Fruit fly (Drosophila melanogaster) whole organism, adult: ENCODE results near the gene Dpm2.

ENCODE experiments used
- CG11617 ChIP-seq: fragments of 200-800 bp; sonication (Bioruptor generic); optimal IDR thresholded peaks from 2 replicates; lab custom pipeline; 2017; ENCODE audit warnings: mild to moderate bottlenecking, missing biosample characterization, missing genetic modification reagents, missing genetic modification characterization
- CG12768 ChIP-seq: fragments of 200-800 bp; sonication (Bioruptor generic); optimal IDR thresholded peaks from 2 replicates; lab custom pipeline; 2017; ENCODE audit warnings: missing biosample characterization, missing genetic modification characterization, mild to moderate bottlenecking, moderate library complexity, missing genetic modification reagents
- CG14711 ChIP-seq: fragments of 200-800 bp; sonication (Bioruptor generic); optimal IDR thresholded peaks from 2 replicates; lab custom pipeline; 2018; ENCODE audit warnings: missing biosample characterization, mild to moderate bottlenecking, missing genetic modification characterization, moderate library complexity
- CG1620 ChIP-seq: fragments of 200-800 bp; sonication (Bioruptor generic); optimal IDR thresholded peaks from 2 replicates; lab custom pipeline; 2016; ENCODE audit warnings: missing biosample characterization, missing genetic modification characterization
- CG33017 ChIP-seq: fragments of 200-800 bp; sonication (Bioruptor generic); optimal IDR thresholded peaks from 2 replicates; lab custom pipeline; 2018; ENCODE audit warnings: missing biosample characterization, mild to moderate bottlenecking, missing genetic modification characterization, moderate library complexity
- CG5204 ChIP-seq: fragments of 200-800 bp; sonication (Bioruptor generic); optimal IDR thresholded peaks from 2 replicates; lab custom pipeline; 2016; ENCODE audit warnings: missing biosample characterization, missing genetic modification characterization
- CG7045 ChIP-seq: fragments of 200-800 bp; sonication (Bioruptor generic); optimal IDR thresholded peaks from 2 replicates; lab custom pipeline; 2017; ENCODE audit warnings: missing biosample characterization, mild to moderate bottlenecking, missing genetic modification characterization
- CG7101 ChIP-seq: fragments of 200-800 bp; sonication (Bioruptor generic); optimal IDR thresholded peaks from 2 replicates; lab custom pipeline; 2018; ENCODE audit warnings: missing biosample characterization, mild to moderate bottlenecking, missing genetic modification characterization, moderate library complexity
- Clk ChIP-seq: fragments of 200-800 bp; sonication (Bioruptor generic); optimal IDR thresholded peaks from 2 replicates; lab custom pipeline; 2017; ENCODE audit warnings: missing biosample characterization, missing genetic modification characterization
- Hr96 ChIP-seq: fragments of 200-800 bp; sonication (Bioruptor generic); optimal IDR thresholded peaks from 2 replicates; lab custom pipeline; 2016; ENCODE audit warnings: missing biosample characterization, missing genetic modification characterization
- Mnt ChIP-seq: fragments of 200-800 bp; sonication (Bioruptor generic); optimal IDR thresholded peaks from 2 replicates; lab custom pipeline; 2016; ENCODE audit warnings: missing biosample characterization, mild to moderate bottlenecking, missing genetic modification characterization
- bab1 ChIP-seq: fragments of 200-800 bp; sonication (Bioruptor generic); optimal IDR thresholded peaks from 3 replicates; lab custom pipeline; 2019; ENCODE audit warnings: missing biosample characterization, mild to moderate bottlenecking, missing genetic modification characterization, moderate library complexity
- cic ChIP-seq: fragments of 200-800 bp; sonication (Bioruptor generic); optimal IDR thresholded peaks from 2 replicates; lab custom pipeline; 2017; ENCODE audit warnings: missing biosample characterization, mild to moderate bottlenecking, missing genetic modification characterization, moderate library complexity
- cnc ChIP-seq, 2 experiments: fragments of >200 bp; optimal IDR thresholded peaks; 2 replicates each; lab custom pipeline; 2017
- kay ChIP-seq: fragments of 200-800 bp; sonication (Bioruptor generic); peaks from one replicate; lab custom pipeline; 2016; ENCODE audit warnings: missing biosample characterization, missing genetic modification characterization, borderline replicate concordance
- ovo ChIP-seq: fragments of 200-800 bp; sonication (Bioruptor generic); optimal IDR thresholded peaks from 2 replicates; lab custom pipeline; 2016; ENCODE audit warnings: missing biosample characterization, missing genetic modification characterization
- pad ChIP-seq: fragments of 200-800 bp; sonication (Bioruptor generic); optimal IDR thresholded peaks from 3 replicates; lab custom pipeline; 2017; ENCODE audit warnings: missing biosample characterization, missing genetic modification characterization, mild to moderate bottlenecking, moderate library complexity, missing genetic modification reagents
- tj ChIP-seq: fragments of 200-800 bp; sonication (Bioruptor generic); optimal IDR thresholded peaks from 3 replicates; lab custom pipeline; 2017; ENCODE audit warnings: missing biosample characterization, mild to moderate bottlenecking, missing genetic modification characterization, moderate library complexity
- toe ChIP-seq: fragments of 200-800 bp; sonication (Bioruptor generic); optimal IDR thresholded peaks from 2 replicates; lab custom pipeline; 2016; ENCODE audit warnings: missing biosample characterization, missing genetic modification characterization

Dpm2 gene

DNA sequence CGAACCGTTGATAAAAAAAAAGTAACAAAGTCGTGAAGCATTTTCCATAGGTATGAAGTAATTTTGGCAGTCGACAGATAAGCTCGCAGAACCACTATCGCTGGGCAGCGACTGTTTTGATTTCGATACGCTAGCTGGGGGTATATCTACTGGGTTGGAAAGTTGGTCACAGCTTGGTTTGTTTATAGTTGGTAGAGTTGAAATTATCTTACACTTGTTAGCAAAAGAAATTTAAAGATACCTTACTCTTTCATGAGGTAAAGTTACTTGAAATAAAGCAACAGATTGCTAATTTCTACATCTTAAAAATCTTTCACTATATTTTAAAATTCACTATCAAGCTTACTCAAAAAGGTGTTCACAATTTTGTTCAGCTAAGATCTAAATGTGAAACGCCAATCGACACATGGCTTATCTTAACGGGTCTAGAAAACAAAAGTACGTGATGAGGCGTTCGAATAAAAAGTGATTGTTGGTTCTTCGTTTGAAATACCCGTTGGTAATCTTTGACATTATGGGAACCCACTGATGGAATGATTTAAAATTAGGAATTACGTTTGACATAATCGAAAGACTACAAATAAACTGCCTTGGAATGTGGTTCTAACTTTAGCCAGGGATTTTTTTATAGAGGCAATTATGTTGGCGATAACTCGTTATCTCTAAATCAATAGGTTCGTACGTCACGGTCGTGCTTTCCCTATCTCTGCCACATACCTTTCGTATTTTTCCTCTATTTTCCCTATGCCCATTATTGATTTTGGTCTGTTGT lies 31.4 kb downstream of the Dpm2 start:
- TF ChIP-seq bab1 (GFP tag; lab: Kevin White, UChicago) (peak; percentile 3), ovo (GFP tag; lab: Kevin White, UChicago) (no peak)

DNA sequence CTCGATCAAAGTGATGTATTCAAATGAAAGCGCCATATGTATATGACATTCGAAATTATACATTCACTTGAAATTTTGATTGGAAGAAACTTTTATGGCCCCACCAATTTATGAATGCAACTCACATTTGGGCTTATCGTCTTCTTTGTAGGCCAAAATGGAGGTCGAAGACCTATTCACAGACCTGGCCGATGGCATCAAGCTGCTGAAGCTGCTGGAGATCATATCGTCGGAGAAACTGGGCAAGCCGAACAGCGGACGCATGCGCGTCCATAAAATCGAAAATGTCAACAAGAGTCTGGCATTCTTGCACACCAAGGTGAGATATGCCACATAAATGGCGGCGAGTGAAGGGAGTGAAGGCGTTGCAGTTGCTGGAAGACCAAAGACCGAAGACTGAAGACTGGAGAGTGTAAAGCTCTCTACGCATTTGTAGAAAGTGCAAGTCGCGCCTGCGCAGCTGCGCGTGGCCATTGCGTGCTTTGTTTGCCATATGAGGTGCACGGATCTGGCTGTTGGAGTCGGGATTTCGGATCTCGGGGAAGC lies 32.5 kb downstream of the Dpm2 start:
- no peak for TF ChIP-seq Clk
- TF ChIP-seq toe (GFP tag; lab: Kevin White, UChicago): no peak
- TF ChIP-seq CG7045 (GFP tag; lab: Kevin White, UChicago): no peak
- TF ChIP-seq tj (GFP tag; lab: Kevin White, UChicago): no peak
- no peak for TF ChIP-seq cic
- TF ChIP-seq CG7101: no peak
- no peak for TF ChIP-seq Hr96 (GFP tag; lab: Kevin White, UChicago)
- TF ChIP-seq CG5204 (GFP tag; lab: Kevin White, UChicago): no peak
- TF ChIP-seq ovo (GFP tag; lab: Kevin White, UChicago): no peak
- TF ChIP-seq pad (GFP tag; lab: Kevin White, UChicago): no peak
- TF ChIP-seq CG11617 (GFP tag; lab: Kevin White, UChicago): no peak
- no peak for TF ChIP-seq CG33017 (tag; lab: Kevin White, UChicago)

DNA sequence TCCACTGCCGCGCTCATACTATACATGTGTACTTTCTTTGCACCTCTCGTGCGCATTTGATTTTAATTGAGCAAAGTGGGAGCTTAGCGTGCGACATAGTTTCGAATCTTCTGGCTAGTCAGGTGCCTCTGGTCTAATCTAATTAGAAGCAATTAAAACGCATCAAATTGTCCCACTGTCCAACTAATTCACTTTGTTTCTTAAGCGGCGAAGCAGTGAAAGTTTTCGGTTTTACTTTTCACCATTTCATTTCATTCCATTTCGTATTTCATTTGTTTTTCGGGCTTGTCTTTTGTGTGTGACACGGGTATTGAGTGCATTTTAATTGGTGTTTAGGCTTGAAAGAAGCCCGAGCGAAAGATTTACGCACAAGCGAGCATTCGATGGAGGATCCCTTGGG lies 33.2 kb downstream of the Dpm2 start:
- TF ChIP-seq CG1620 (GFP tag; lab: Kevin White, UChicago) (no peak), CG14711 (no peak)

DNA sequence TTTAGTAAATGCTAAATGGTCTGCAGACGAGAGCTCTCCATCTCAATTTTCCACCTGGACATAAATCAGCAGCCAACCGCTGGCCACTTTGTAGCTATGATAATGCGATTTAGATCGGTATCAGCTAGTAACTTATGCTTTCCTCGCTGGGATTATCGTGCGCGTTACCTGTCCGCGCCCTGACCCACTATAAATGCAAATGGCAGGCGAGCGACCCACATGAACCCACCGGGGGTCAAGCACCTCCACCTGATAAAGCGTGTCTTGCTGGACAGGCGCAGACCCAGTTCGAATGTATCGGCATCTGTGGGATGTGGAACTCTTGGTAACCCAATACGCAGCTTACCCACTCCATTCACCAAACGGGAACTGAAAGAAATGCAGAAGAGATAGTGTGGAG lies 33.9 kb downstream of the Dpm2 start:
- no peak for TF ChIP-seq Mnt (GFP tag; lab: Kevin White, UChicago)
- TF ChIP-seq CG33017 (tag; lab: Kevin White, UChicago): no peak
- no peak for TF ChIP-seq CG1620 (GFP tag; lab: Kevin White, UChicago)
- no peak for TF ChIP-seq Hr96 (GFP tag; lab: Kevin White, UChicago)
- no peak for TF ChIP-seq tj (GFP tag; lab: Kevin White, UChicago)
- no peak for TF ChIP-seq CG7101
- no peak for TF ChIP-seq toe (GFP tag; lab: Kevin White, UChicago)
- TF ChIP-seq CG12768 (GFP tag; lab: Kevin White, UChicago): no peak
- TF ChIP-seq CG5204 (GFP tag; lab: Kevin White, UChicago): no peak
- no peak for TF ChIP-seq cnc (optimal IDR thresholded peaks at IDR 0.05; lab: Kevin White, UChicago)
- no peak for TF ChIP-seq bab1 (GFP tag; lab: Kevin White, UChicago)
- no peak for TF ChIP-seq pad (GFP tag; lab: Kevin White, UChicago)
- no peak for TF ChIP-seq CG14711
- TF ChIP-seq kay (GFP tag; lab: Kevin White, UChicago): no peak
- no peak for TF ChIP-seq ovo (GFP tag; lab: Kevin White, UChicago)
- no peak for TF ChIP-seq CG7045 (GFP tag; lab: Kevin White, UChicago)

DNA sequence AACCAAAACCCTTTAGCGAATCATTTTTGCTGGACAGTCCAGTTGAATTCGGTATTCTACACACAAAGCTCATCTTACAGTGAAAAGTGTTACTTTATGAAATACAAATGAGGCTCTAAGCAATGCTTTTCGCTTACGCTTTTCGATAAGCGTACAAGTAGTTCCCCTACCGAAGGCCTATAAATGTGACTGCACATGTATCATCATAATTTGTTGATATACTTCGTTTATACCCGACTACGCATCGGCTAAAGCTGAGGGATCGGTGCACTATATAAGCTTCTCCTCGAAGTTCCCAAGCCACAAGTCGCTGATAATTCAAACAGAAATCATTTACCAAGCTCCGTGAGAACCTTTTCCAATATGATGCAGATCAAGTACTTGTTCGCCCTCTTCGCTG lies 49.9 kb downstream of the Dpm2 start, which contains the start of gene Drs:
TSS of gene Drs (plus strand) at position 301 of the 400 bp plus-strand sequence.
- TF ChIP-seq Clk (no peak), CG12768 (GFP tag; lab: Kevin White, UChicago) (no peak), CG5204 (GFP tag; lab: Kevin White, UChicago) (no peak), Mnt (GFP tag; lab: Kevin White, UChicago) (no peak), pad (GFP tag; lab: Kevin White, UChicago) (no peak), cic (no peak)
